Fruit fly (Drosophila melanogaster): ENCODE data around the gene CG34140.

DNA sequence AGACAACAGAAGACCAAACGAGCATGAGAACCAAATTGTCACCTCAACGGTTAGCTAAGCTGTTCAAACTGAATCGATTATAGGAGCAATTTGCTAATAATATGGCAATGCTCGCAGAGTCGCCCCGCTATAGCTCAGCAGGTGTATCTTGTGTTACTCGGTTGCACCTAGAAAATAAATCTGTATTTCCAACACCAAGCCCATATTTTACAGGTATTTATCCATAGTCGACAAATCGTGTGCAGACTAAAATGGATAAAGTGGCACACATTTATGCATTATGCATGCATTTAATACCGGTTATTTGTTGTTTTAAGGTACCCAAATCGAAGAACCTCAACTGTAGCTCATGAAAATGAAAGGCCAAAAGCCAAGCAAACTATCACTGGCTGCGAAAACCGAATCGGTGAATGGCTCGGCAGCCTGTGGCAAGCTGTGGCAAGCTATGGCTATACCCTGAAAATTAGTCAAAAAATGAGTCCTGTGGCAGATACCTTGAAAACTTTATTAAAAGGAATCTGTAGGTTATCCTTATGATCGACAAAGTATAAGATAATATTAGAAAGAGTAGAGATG is 5.2 kb downstream of the CG34140 start, which contains the start of gene Vdup1:
- TF ChIP-seq Sin3A (optimal IDR thresholded peaks at IDR 0.05) (no peak), h (optimal IDR thresholded peaks at IDR 0.05) (no peak)

Measured in Kc167 (cell line).